Worm (Caenorhabditis elegans): Measurements from ENCODE around the gene C33B4.2.

DNA sequence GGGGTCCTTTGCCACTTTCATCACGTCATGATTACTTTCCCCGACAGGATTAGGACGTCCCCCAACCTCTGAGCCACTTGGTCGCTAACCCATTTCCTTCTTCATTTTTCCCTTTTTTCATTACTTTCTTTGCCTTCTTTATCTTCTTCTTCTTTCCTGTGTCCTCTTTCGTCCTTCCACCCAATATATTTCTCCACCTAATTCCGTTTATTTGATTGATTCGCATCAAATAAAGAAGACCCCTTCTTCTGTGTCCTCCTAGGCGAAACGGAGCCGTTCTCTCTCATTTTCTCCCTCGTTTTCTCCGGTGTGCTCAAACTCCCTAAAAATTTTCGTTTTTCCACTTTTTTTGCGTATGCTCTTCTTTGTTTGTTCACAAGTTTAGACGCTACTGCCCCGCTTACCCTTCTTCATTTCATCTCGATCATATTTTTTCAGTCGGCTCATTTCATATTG is 37.8 kb upstream of the C33B4.2 start, which contains the start of gene C05D12.7:
- TF ChIP-seq ztf-23 (GFP tag; IDR thresholded peaks at IDR 0.05): no peak
- TF ChIP-seq med-1 (GFP tag; optimal IDR thresholded peaks at IDR 0.05; ENCODE audit: insufficient read depth): no peak
- no peak for TF ChIP-seq ref-1 (GFP tag; conservative IDR thresholded peaks at IDR 0.05)
- TF ChIP-seq T22C8.4 (GFP tag; IDR thresholded peaks at IDR 0.05): no peak
- no peak for TF ChIP-seq tab-1 (GFP tag; IDR thresholded peaks at IDR 0.05)
- no peak for TF ChIP-seq klf-2 (GFP tag; conservative IDR thresholded peaks at IDR 0.05)
- no peak for TF ChIP-seq flt-1 (GFP tag; IDR thresholded peaks at IDR 0.05)
- no peak for TF ChIP-seq ztf-29 (GFP tag; IDR thresholded peaks at IDR 0.05)
- no peak for TF ChIP-seq cog-1 (tag; optimal IDR thresholded peaks at IDR 0.05)
